Fruit fly (Drosophila melanogaster): ENCODE measurements around the gene Fie.

DNA sequence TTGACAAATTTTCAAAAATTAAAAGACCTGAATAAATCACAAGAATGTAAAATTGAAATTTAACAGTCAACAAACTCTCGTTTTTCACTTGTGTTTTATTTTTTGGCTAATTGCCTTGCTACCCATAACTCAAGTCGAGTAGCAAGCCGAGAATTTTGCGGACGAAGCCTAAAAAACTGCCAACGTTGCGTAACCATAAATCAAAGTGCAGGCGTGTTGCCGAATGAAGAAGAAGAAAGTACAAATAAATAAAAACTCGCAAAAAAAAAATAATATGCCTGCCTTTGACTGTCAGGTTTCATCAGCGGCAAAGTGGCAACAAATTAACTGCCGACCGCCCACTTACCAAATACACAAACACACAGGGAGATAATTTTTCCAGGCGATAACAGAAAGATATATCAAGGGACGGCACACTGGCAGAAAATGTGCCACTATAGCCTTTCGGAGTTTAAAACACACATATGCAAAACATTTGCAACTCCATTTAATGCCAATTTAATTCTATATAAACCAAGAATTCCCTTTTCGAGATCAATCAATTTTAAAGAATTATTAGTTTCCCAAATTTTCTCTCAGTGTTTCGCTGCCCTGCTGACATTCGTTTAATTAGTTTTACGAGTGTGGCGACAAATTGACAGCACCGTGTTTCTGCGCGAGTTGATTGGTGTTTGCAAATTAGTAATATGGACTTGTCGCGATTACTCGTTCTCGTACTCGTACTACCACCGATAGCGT is 36.0 kb downstream of the Fie start:
- TF ChIP-seq h (GFP tag; optimal IDR thresholded peaks at IDR 0.05) (peak; percentile 97), usp (GFP tag; optimal IDR thresholded peaks at IDR 0.05) (no peak)
